Worm (Caenorhabditis elegans) whole organism, young adult: ENCODE measurements around the gene nhr-153.
"Not testable (repeated sequence)": the region's sequence is repeated elsewhere in the genome, so short reads cannot be mapped to it uniquely, and the experiment has no call there.

Source experiments
- C06A6.2 ChIP-seq: fragments of 200-800 bp; sonication (Bioruptor generic); conservative IDR thresholded peaks from 2 replicates; pipeline ENCODE4 v1.3.6; 2022; ENCODE audit warnings: missing genetic modification characterization, missing compliant biosample characterization
- C17E4.6 ChIP-seq: fragments of 200-800 bp; sonication (Bioruptor generic); IDR thresholded peaks from 2 replicates; pipeline ENCODE4 v1.3.6; 2022; ENCODE audit warnings: missing genetic modification reagents, missing genetic modification characterization, missing compliant biosample characterization
- F10E7.11 ChIP-seq: sonication (generic microtip); optimal IDR thresholded peaks from 2 replicates; lab custom pipeline; 2017; ENCODE audit warnings: mild to moderate bottlenecking, missing genetic modification characterization, moderate library complexity, missing compliant biosample characterization
- F23B12.7 ChIP-seq: sonication (generic microtip); optimal IDR thresholded peaks from 2 replicates; lab custom pipeline; 2017; ENCODE audit warnings: missing genetic modification characterization, mild to moderate bottlenecking, missing compliant biosample characterization, antibody characterized with exemption, moderate library complexity; ENCODE audit not compliant: insufficient read depth
- F37B4.10 ChIP-seq: fragments of 200-800 bp; sonication (Bioruptor generic); IDR thresholded peaks from 2 replicates; pipeline ENCODE4 v1.3.6; 2022; ENCODE audit warnings: missing genetic modification characterization, missing compliant biosample characterization
- F39B2.1 ChIP-seq: fragments of 200-800 bp; sonication (Bioruptor generic); IDR thresholded peaks from 2 replicates; pipeline ENCODE4 v1.3.6; 2022; ENCODE audit warnings: missing genetic modification reagents, missing genetic modification characterization, missing compliant biosample characterization
- F52B5.7 ChIP-seq: sonication (generic microtip); optimal IDR thresholded peaks from 2 replicates; lab custom pipeline; 2016; ENCODE audit warnings: mild to moderate bottlenecking, missing genetic modification characterization, missing compliant biosample characterization
- F55B11.4 ChIP-seq: sonication (generic microtip); optimal IDR thresholded peaks from 2 replicates; lab custom pipeline; 2016; ENCODE audit warnings: missing compliant biosample characterization, missing genetic modification characterization, borderline replicate concordance; ENCODE audit not compliant: insufficient read depth
- F57A8.1 ChIP-seq: fragments of 200-800 bp; sonication (Bioruptor generic); optimal IDR thresholded peaks from 2 replicates; lab custom pipeline; 2018; ENCODE audit warnings: mild to moderate bottlenecking, missing genetic modification characterization, moderate library complexity, missing compliant biosample characterization
- F57C9.4 ChIP-seq: sonication (generic microtip); optimal IDR thresholded peaks from 2 replicates; lab custom pipeline; 2017; ENCODE audit warnings: mild to moderate bottlenecking, missing genetic modification characterization, missing compliant biosample characterization
- K11D2.4 ChIP-seq: fragments of 200-800 bp; sonication (Bioruptor generic); IDR thresholded peaks from 2 replicates; pipeline ENCODE4 v1.3.6; 2022; ENCODE audit warnings: missing genetic modification reagents, missing genetic modification characterization, missing compliant biosample characterization
- T07F8.4 ChIP-seq: sonication (generic microtip); optimal IDR thresholded peaks from 2 replicates; lab custom pipeline; 2016; ENCODE audit warnings: mild to moderate bottlenecking, missing genetic modification characterization, moderate library complexity, missing compliant biosample characterization
- Y53G8AR.9 ChIP-seq: fragments of 200-800 bp; sonication (Bioruptor generic); conservative IDR thresholded peaks from 2 replicates; pipeline ENCODE4 v1.3.6; 2022; ENCODE audit warnings: missing genetic modification reagents, missing genetic modification characterization, missing compliant biosample characterization
- Y95B8A.8 ChIP-seq: fragments of 200-800 bp; sonication (Bioruptor generic); IDR thresholded peaks from 2 replicates; pipeline ENCODE4 v1.3.6; 2022; ENCODE audit warnings: missing genetic modification reagents, missing genetic modification characterization, missing compliant biosample characterization
- ama-1 ChIP-seq, 3 experiments: fragments of 150-350 bp in 1 of 3; sonication (generic microtip) in 2 of 3; optimal IDR thresholded peaks; 2 replicates each; lab custom pipeline; 2014 to 2018; ENCODE audit warnings: missing biosample characterization in 2 of 3, missing genetic modification characterization in 2 of 3, missing genetic modification reagents in 2 of 3
- bed-2 ChIP-seq: fragments of 200-800 bp; sonication (Bioruptor generic); IDR thresholded peaks from 2 replicates; pipeline ENCODE4 v1.3.6; 2022; ENCODE audit warnings: missing genetic modification reagents, missing genetic modification characterization, missing compliant biosample characterization
- dpl-1 ChIP-seq: fragments of 150-350 bp; optimal IDR thresholded peaks from 2 replicates; lab custom pipeline; 2014; ENCODE audit warnings: missing biosample characterization, missing genetic modification reagents, missing genetic modification characterization
- efl-1 ChIP-seq: fragments of 150-350 bp; optimal IDR thresholded peaks from 2 replicates; lab custom pipeline; 2014; ENCODE audit warnings: missing biosample characterization, missing genetic modification reagents, missing genetic modification characterization
- egl-18 ChIP-seq: fragments of 200-800 bp; sonication (Bioruptor generic); IDR thresholded peaks from 2 replicates; pipeline ENCODE4 v1.3.6; 2022; ENCODE audit warnings: missing genetic modification reagents, missing genetic modification characterization, missing compliant biosample characterization
- egl-44 ChIP-seq: fragments of 200-800 bp; sonication (Bioruptor generic); IDR thresholded peaks from 2 replicates; pipeline ENCODE4 v1.3.6; 2022; ENCODE audit warnings: missing genetic modification reagents, missing genetic modification characterization, missing compliant biosample characterization
- ets-4 ChIP-seq: fragments of 200-800 bp; sonication (Bioruptor generic); optimal IDR thresholded peaks from 2 replicates; lab custom pipeline; 2018; ENCODE audit warnings: mild to moderate bottlenecking, missing genetic modification characterization, missing compliant biosample characterization
- gei-17 ChIP-seq: fragments of 200-800 bp; sonication (Bioruptor generic); optimal IDR thresholded peaks from 2 replicates; lab custom pipeline; 2018; ENCODE audit warnings: mild to moderate bottlenecking, missing genetic modification characterization, missing compliant biosample characterization
- him-1 ChIP-seq: sonication (generic microtip); optimal IDR thresholded peaks from 2 replicates; lab custom pipeline; 2016; ENCODE audit warnings: missing genotype, missing genetic modification reagents, missing genetic modification characterization, missing compliant biosample characterization
- hlh-12 ChIP-seq: sonication (generic microtip); optimal IDR thresholded peaks from 2 replicates; lab custom pipeline; 2016; ENCODE audit warnings: missing genetic modification characterization, missing compliant biosample characterization
- hsf-1 ChIP-seq: fragments of 200-800 bp; sonication (Bioruptor generic); IDR thresholded peaks from 2 replicates; pipeline ENCODE4 v1.3.6; 2022; ENCODE audit warnings: missing genetic modification reagents, missing genetic modification characterization, missing compliant biosample characterization
- lag-1 ChIP-seq: fragments of 200-800 bp; sonication (Bioruptor generic); IDR thresholded peaks from 2 replicates; pipeline ENCODE4 v1.3.6; 2022; ENCODE audit warnings: missing genetic modification reagents, missing genetic modification characterization, missing compliant biosample characterization
- lin-54 ChIP-seq: fragments of 200-800 bp; sonication (Bioruptor generic); optimal IDR thresholded peaks from 2 replicates; lab custom pipeline; 2018; ENCODE audit warnings: mild to moderate bottlenecking, missing genetic modification characterization, missing compliant biosample characterization
- madf-6 ChIP-seq: fragments of 200-800 bp; sonication (Bioruptor generic); IDR thresholded peaks from 2 replicates; pipeline ENCODE4 v1.3.6; 2022; ENCODE audit warnings: missing genetic modification reagents, missing genetic modification characterization, missing compliant biosample characterization
- mcd-1 ChIP-seq: fragments of 200-800 bp; sonication (Bioruptor generic); IDR thresholded peaks from 2 replicates; pipeline ENCODE4 v1.3.6; 2022; ENCODE audit warnings: missing genetic modification reagents, missing genetic modification characterization, missing compliant biosample characterization
- mel-28 ChIP-seq: sonication (generic microtip); optimal IDR thresholded peaks from 2 replicates; lab custom pipeline; 2016; ENCODE audit warnings: borderline replicate concordance, mild to moderate bottlenecking, missing genetic modification characterization, missing compliant biosample characterization
- nfyb-1 ChIP-seq: fragments of 200-800 bp; sonication (Bioruptor generic); IDR thresholded peaks from 2 replicates; pipeline ENCODE4 v1.3.6; 2022; ENCODE audit warnings: missing genetic modification reagents, missing genetic modification characterization, missing compliant biosample characterization
- nhr-120 ChIP-seq: fragments of 200-800 bp; sonication (Bioruptor generic); IDR thresholded peaks from 2 replicates; pipeline ENCODE4 v1.3.6; 2022; ENCODE audit warnings: missing genetic modification characterization, missing compliant biosample characterization
- snpc-1.3 ChIP-seq: sonication (generic microtip); optimal IDR thresholded peaks from 2 replicates; lab custom pipeline; 2017; ENCODE audit warnings: missing genetic modification characterization, mild to moderate bottlenecking, missing compliant biosample characterization, antibody characterized with exemption, moderate library complexity, missing genotype, missing genetic modification reagents; ENCODE audit not compliant: insufficient read depth
- tbp1 ChIP-seq: fragments of 200-800 bp; sonication (Bioruptor generic); optimal IDR thresholded peaks from 2 replicates; lab custom pipeline; 2018; ENCODE audit warnings: mild to moderate bottlenecking, missing genetic modification characterization, missing compliant biosample characterization
- tbx-9 ChIP-seq: sonication (generic microtip); optimal IDR thresholded peaks from 2 replicates; lab custom pipeline; 2016; ENCODE audit warnings: borderline replicate concordance, missing genetic modification characterization, inconsistent platforms, missing compliant biosample characterization
- unc-130 ChIP-seq: sonication (generic microtip); optimal IDR thresholded peaks from 2 replicates; lab custom pipeline; 2016; ENCODE audit warnings: missing genetic modification reagents, missing genetic modification characterization, missing compliant biosample characterization
- unc-62 ChIP-seq: fragments of 150-350 bp; optimal IDR thresholded peaks from 2 replicates; lab custom pipeline; 2014; ENCODE audit warnings: missing biosample characterization, missing genetic modification reagents, missing genetic modification characterization
- xnd-1 ChIP-seq: sonication (generic microtip); optimal IDR thresholded peaks from 2 replicates; lab custom pipeline; 2016; ENCODE audit warnings: missing genotype, missing genetic modification reagents, missing genetic modification characterization, missing compliant biosample characterization
- zfh-2 ChIP-seq: fragments of 200-800 bp; sonication (Bioruptor generic); conservative IDR thresholded peaks from 2 replicates; pipeline ENCODE4 v1.3.6; 2022; ENCODE audit warnings: missing genetic modification reagents, missing genetic modification characterization, missing compliant biosample characterization
- zim-3 ChIP-seq: sonication (generic microtip); optimal IDR thresholded peaks from 2 replicates; lab custom pipeline; 2017; ENCODE audit warnings: mild to moderate bottlenecking, missing genetic modification characterization, moderate library complexity, missing compliant biosample characterization
- ztf-18 ChIP-seq: sonication (generic microtip); optimal IDR thresholded peaks from 2 replicates; lab custom pipeline; 2016; ENCODE audit warnings: missing genotype, mild to moderate bottlenecking, missing genetic modification characterization, missing compliant biosample characterization
- ztf-22 ChIP-seq: fragments of 200-800 bp; sonication (Bioruptor generic); optimal IDR thresholded peaks from 2 replicates; lab custom pipeline; 2018; ENCODE audit warnings: mild to moderate bottlenecking, missing genetic modification characterization, moderate library complexity, missing compliant biosample characterization

Gene nhr-153

ce11 chrV:12131157-12131556 is 27.1 kb downstream of the nhr-153 start, which contains the start of gene enpp-1:
Gene enpp-1 (plus strand): TSS chrV:12131457.
- not testable (repeated sequence) for TF ChIP-seq C17E4.6 (GFP tag; lab: Robert Waterston, UW); lag-1; egl-18

- TF ChIP-seq dpl-1: no peak
- TF ChIP-seq ets-4: no peak
- no peak for TF ChIP-seq F23B12.7 (tag; lab: Kevin White, UChicago)
- TF ChIP-seq hlh-12: no peak
- no peak for TF ChIP-seq unc-62 (GFP tag; lab: Kevin White, UChicago)
- no peak for TF ChIP-seq C06A6.2 (GFP tag; lab: Robert Waterston, UW)
- no peak for TF ChIP-seq snpc-1.3 (tag; lab: Kevin White, UChicago)
- TF ChIP-seq ama-1 (optimal IDR thresholded peaks at IDR 0.05; lab: Kevin White, UChicago): no peak
- TF ChIP-seq ama-1 (GFP tag; optimal IDR thresholded peaks at IDR 0.05; lab: Kevin White, UChicago): no peak
- no peak for TF ChIP-seq T07F8.4 (tag; lab: Kevin White, UChicago)
- TF ChIP-seq gei-17 (GFP tag; lab: Kevin White, UChicago): no peak
- TF ChIP-seq F52B5.7 (tag; lab: Kevin White, UChicago): no peak
These were observed 33.9 kb downstream of the nhr-153 start for ce11 chrV:12137942-12138341.

- TF ChIP-seq madf-6: no peak
- no peak for TF ChIP-seq F55B11.4 (tag; lab: Kevin White, UChicago)
- no peak for TF ChIP-seq Y95B8A.8 (GFP tag; lab: Robert Waterston, UW)
- TF ChIP-seq nfyb-1 (GFP tag; lab: Robert Waterston, UW): no peak
- no peak for TF ChIP-seq F10E7.11 (tag; lab: Kevin White, UChicago)
- no peak for TF ChIP-seq bed-2 (GFP tag; lab: Robert Waterston, UW)
- TF ChIP-seq F37B4.10 (GFP tag; lab: Robert Waterston, UW): no peak
- no peak for TF ChIP-seq unc-62 (GFP tag; lab: Kevin White, UChicago)
- no peak for TF ChIP-seq mcd-1
- no peak for TF ChIP-seq lin-54 (GFP tag; lab: Kevin White, UChicago)
- no peak for TF ChIP-seq egl-44 (GFP tag; lab: Robert Waterston, UW)
- no peak for TF ChIP-seq mel-28 (tag; lab: Kevin White, UChicago)
- no peak for TF ChIP-seq F57A8.1
- no peak for TF ChIP-seq zfh-2
- no peak for TF ChIP-seq zim-3 (tag; lab: Kevin White, UChicago)
- TF ChIP-seq, all 124 proteins: peak for 0
These were observed 36.6 kb downstream of the nhr-153 start, which contains the start of gene C27A7.3 for ce11 chrV:12140625-12141024. Gene C27A7.3 (plus strand): TSS chrV:12140925.

ce11 chrV:12150607-12151006 is 46.6 kb downstream of the nhr-153 start, which contains the start of gene che-11:
Gene che-11 (minus strand): TSS chrV:12150707.
- TF ChIP-seq nhr-120 (no peak), zfh-2 (no peak), efl-1 (no peak)

ce11 chrV:12152857-12153256 is 48.8 kb downstream of the nhr-153 start, which contains the start of gene C27A7.8:
Gene C27A7.8 (plus strand): TSS chrV:12153157.
- TF ChIP-seq F57C9.4 (tag; lab: Kevin White, UChicago) (no peak), xnd-1 (tag; lab: Kevin White, UChicago) (no peak), bed-2 (GFP tag; lab: Robert Waterston, UW) (no peak), F39B2.1 (GFP tag; lab: Robert Waterston, UW) (no peak), unc-130 (GFP tag; lab: Kevin White, UChicago) (no peak), efl-1 (no peak), nhr-120 (no peak), tbp1 (GFP tag; lab: Kevin White, UChicago) (no peak), ztf-18 (tag; lab: Kevin White, UChicago) (no peak), Y53G8AR.9 (GFP tag; lab: Robert Waterston, UW) (no peak), tbx-9 (no peak), ztf-22 (GFP tag; lab: Kevin White, UChicago) (no peak), hsf-1 (GFP tag; lab: Robert Waterston, UW) (no peak), dpl-1 (no peak), K11D2.4 (GFP tag; lab: Robert Waterston, UW) (no peak), him-1 (tag; lab: Kevin White, UChicago) (no peak), F57A8.1 (no peak), ets-4 (no peak)
